Fruit fly (Drosophila melanogaster) Kc167 (cell line): ENCODE results near the gene Cralbp.

Experiments used
- h ChIP-seq: fragments of >200 bp; optimal IDR thresholded peaks from 3 replicates; lab custom pipeline; 2018; ENCODE audit warnings: missing external identifiers
- psq ChIP-seq: fragments of >200 bp; optimal IDR thresholded peaks from 2 replicates; lab custom pipeline; 2017; ENCODE audit warnings: missing external identifiers

- no peak for TF ChIP-seq h (lab: Kevin White, UChicago)
- TF ChIP-seq psq = no peak
These were observed 33.5 kb downstream of the Cralbp start, which contains the start of gene Usp47 for dm6 chr3L:5752903-5753604.
